Fruit fly (Drosophila melanogaster) whole organism, embryonic: Measurements from ENCODE around the gene TwdlX.

ENCODE experiments used
- ATbp ChIP-seq: fragments of 200-800 bp; sonication (Bioruptor generic); optimal IDR thresholded peaks from 2 replicates; lab custom pipeline; 2017; ENCODE audit warnings: missing biosample characterization, mild to moderate bottlenecking, missing genetic modification characterization, missing genetic modification reagents
- CG10979 ChIP-seq: fragments of 200-800 bp; sonication (Bioruptor generic); optimal IDR thresholded peaks from 2 replicates; lab custom pipeline; 2018; ENCODE audit warnings: missing biosample characterization, mild to moderate bottlenecking, missing genetic modification characterization, moderate library complexity
- CG11696 ChIP-seq: fragments of 200-800 bp; sonication (Bioruptor generic); IDR thresholded peaks from 2 replicates; pipeline ENCODE4 v1.3.6; 2022; ENCODE audit warnings: missing biosample characterization, missing genetic modification characterization
- CG12219 ChIP-seq: fragments of 200-800 bp; sonication (Bioruptor generic); optimal IDR thresholded peaks from 3 replicates; lab custom pipeline; 2018; ENCODE audit warnings: missing biosample characterization, mild to moderate bottlenecking, missing genetic modification characterization
- CG15073 ChIP-seq: fragments of 200-800 bp; sonication (Bioruptor generic); optimal IDR thresholded peaks from 2 replicates; lab custom pipeline; 2016; ENCODE audit warnings: missing biosample characterization, missing genetic modification characterization
- CG1603 ChIP-seq: fragments of 200-800 bp; sonication (Bioruptor generic); optimal IDR thresholded peaks from 2 replicates; lab custom pipeline; 2019; ENCODE audit warnings: missing biosample characterization, mild to moderate bottlenecking, missing genetic modification characterization, moderate library complexity
- CG17186 ChIP-seq: fragments of 200-800 bp; sonication (Bioruptor generic); optimal IDR thresholded peaks from 3 replicates; lab custom pipeline; 2017; ENCODE audit warnings: missing biosample characterization, missing genetic modification reagents, missing genetic modification characterization
- CG2202 ChIP-seq: fragments of 200-800 bp; sonication (Bioruptor generic); optimal IDR thresholded peaks from 2 replicates; lab custom pipeline; 2018; ENCODE audit warnings: missing biosample characterization, mild to moderate bottlenecking, missing genetic modification characterization
- CG32772 ChIP-seq: fragments of 200-800 bp; sonication (Bioruptor generic); IDR thresholded peaks from 2 replicates; pipeline ENCODE4 v1.3.6; 2022; ENCODE audit warnings: missing biosample characterization, missing genetic modification characterization
- CG33557 ChIP-seq: fragments of 200-800 bp; sonication (Bioruptor generic); optimal IDR thresholded peaks from 2 replicates; lab custom pipeline; 2019; ENCODE audit warnings: missing biosample characterization, mild to moderate bottlenecking, missing genetic modification characterization, moderate library complexity
- CG4617 ChIP-seq: fragments of 200-800 bp; sonication (Bioruptor generic); optimal IDR thresholded peaks from 3 replicates; lab custom pipeline; 2016; ENCODE audit warnings: missing biosample characterization, missing genetic modification characterization, borderline replicate concordance
- CG6272 ChIP-seq: fragments of 200-800 bp; sonication (Bioruptor generic); IDR thresholded peaks from 2 replicates; pipeline ENCODE4 v1.3.6; 2022; ENCODE audit warnings: missing biosample characterization, missing genetic modification characterization
- CG6854 ChIP-seq: fragments of 200-800 bp; sonication (Bioruptor generic); optimal IDR thresholded peaks from 3 replicates; lab custom pipeline; 2017; ENCODE audit warnings: missing biosample characterization, mild to moderate bottlenecking, missing genetic modification characterization
- CG7786 ChIP-seq: fragments of 200-800 bp; sonication (Bioruptor generic); optimal IDR thresholded peaks from 2 replicates; lab custom pipeline; 2016; ENCODE audit warnings: missing biosample characterization, missing genetic modification characterization
- CG7839 ChIP-seq: fragments of 200-800 bp; sonication (Bioruptor generic); optimal IDR thresholded peaks from 3 replicates; lab custom pipeline; 2018; ENCODE audit warnings: missing biosample characterization, mild to moderate bottlenecking, missing genetic modification characterization, moderate library complexity
- CG7963 ChIP-seq: fragments of 200-800 bp; sonication (Bioruptor generic); IDR thresholded peaks from 3 replicates; pipeline ENCODE4 v1.3.6; 2022; ENCODE audit warnings: missing biosample characterization, missing genetic modification characterization; ENCODE audit not compliant: partially characterized antibody
- CG9215 ChIP-seq: fragments of 200-800 bp; sonication (Bioruptor generic); IDR thresholded peaks from 2 replicates; pipeline ENCODE4 v1.3.6; 2022; ENCODE audit warnings: missing biosample characterization, missing genetic modification characterization
- CG9727 ChIP-seq: fragments of 200-800 bp; sonication (Bioruptor generic); optimal IDR thresholded peaks from 3 replicates; lab custom pipeline; 2017; ENCODE audit warnings: missing biosample characterization, mild to moderate bottlenecking, missing genetic modification characterization
- E2f1 ChIP-seq: fragments of 200-800 bp; sonication (Bioruptor generic); IDR thresholded peaks from 2 replicates; pipeline ENCODE4 v1.3.6; 2022; ENCODE audit warnings: missing biosample characterization, missing genetic modification characterization
- Ets65A ChIP-seq: fragments of 200-800 bp; sonication (Bioruptor generic); peaks from one replicate; lab custom pipeline; 2016; ENCODE audit warnings: missing biosample characterization, missing genetic modification characterization
- H15 ChIP-seq: fragments of 200-800 bp; sonication (Bioruptor generic); IDR thresholded peaks from 3 replicates; pipeline ENCODE4 v1.3.6; 2022; ENCODE audit warnings: missing biosample characterization, missing genetic modification characterization
- HLH4C ChIP-seq: fragments of 200-800 bp; sonication (Bioruptor generic); IDR thresholded peaks from 3 replicates; pipeline ENCODE4 v1.3.6; 2022; ENCODE audit warnings: missing biosample characterization, missing genetic modification characterization; ENCODE audit not compliant: partially characterized antibody
- Hr39 ChIP-seq: fragments of >200 bp; optimal IDR thresholded peaks from 2 replicates; lab custom pipeline; 2017
- Hsf ChIP-seq: fragments of 200-800 bp; sonication (Bioruptor generic); optimal IDR thresholded peaks from 3 replicates; lab custom pipeline; 2016; ENCODE audit warnings: missing biosample characterization, missing genetic modification characterization
- Oli ChIP-seq: fragments of 200-800 bp; sonication (Bioruptor generic); optimal IDR thresholded peaks from 2 replicates; lab custom pipeline; 2018; ENCODE audit warnings: missing biosample characterization, mild to moderate bottlenecking, missing genetic modification characterization, moderate library complexity
- PHDP ChIP-seq: fragments of 200-800 bp; sonication (Bioruptor generic); optimal IDR thresholded peaks from 3 replicates; lab custom pipeline; 2018; ENCODE audit warnings: missing biosample characterization, mild to moderate bottlenecking, missing genetic modification characterization, moderate library complexity
- Side ChIP-seq: fragments of 200-800 bp; sonication (Bioruptor generic); optimal IDR thresholded peaks from 2 replicates; lab custom pipeline; 2016; ENCODE audit warnings: missing biosample characterization, missing genetic modification characterization
- Taf1 ChIP-seq: fragments of 200-800 bp; sonication (Bioruptor generic); IDR thresholded peaks from 2 replicates; pipeline ENCODE4 v1.3.6; 2022; ENCODE audit warnings: missing biosample characterization, missing genetic modification characterization
- ap ChIP-seq: fragments of 200-800 bp; sonication (Bioruptor generic); IDR thresholded peaks from 2 replicates; pipeline ENCODE4 v1.3.6; 2022; ENCODE audit warnings: missing biosample characterization, missing genetic modification characterization
- cg ChIP-seq: fragments of 200-800 bp; sonication (Bioruptor generic); optimal IDR thresholded peaks from 3 replicates; lab custom pipeline; 2019; ENCODE audit warnings: missing biosample characterization, mild to moderate bottlenecking, missing genetic modification characterization, moderate library complexity
- chif ChIP-seq, 2 experiments: fragments of 200-800 bp; sonication (Bioruptor generic); optimal IDR thresholded peaks; 3 replicates each; lab custom pipeline; 2016; ENCODE audit warnings: missing biosample characterization in 2 of 2, missing genetic modification characterization in 2 of 2
- ci ChIP-seq: fragments of 200-800 bp; sonication (Bioruptor generic); IDR thresholded peaks from 3 replicates; pipeline ENCODE4 v1.3.6; 2022; ENCODE audit warnings: missing biosample characterization, missing genetic modification characterization
- eve ChIP-seq, 2 experiments: fragments of >200 bp; optimal IDR thresholded peaks; 2 replicates each; lab custom pipeline; 2017; ENCODE audit warnings: missing biosample characterization in 2 of 2, missing genetic modification characterization in 2 of 2
- fd102C ChIP-seq: fragments of 200-800 bp; sonication (Bioruptor generic); optimal IDR thresholded peaks from 2 replicates; lab custom pipeline; 2018; ENCODE audit warnings: missing biosample characterization, mild to moderate bottlenecking, missing genetic modification characterization, moderate library complexity
- h ChIP-seq: fragments of >200 bp; optimal IDR thresholded peaks from 2 replicates; lab custom pipeline; 2017
- hbn ChIP-seq: fragments of 200-800 bp; sonication (Bioruptor generic); IDR thresholded peaks from 2 replicates; pipeline ENCODE4 v1.3.6; 2022; ENCODE audit warnings: missing biosample characterization, missing genetic modification characterization; ENCODE audit not compliant: partially characterized antibody
- knrl ChIP-seq: fragments of 200-800 bp; sonication (Bioruptor generic); IDR thresholded peaks from 3 replicates; pipeline ENCODE4 v1.3.6; 2022; ENCODE audit warnings: missing biosample characterization, missing genetic modification characterization; ENCODE audit not compliant: partially characterized antibody
- mam ChIP-seq: fragments of 200-800 bp; sonication (Bioruptor generic); optimal IDR thresholded peaks from 3 replicates; lab custom pipeline; 2016; ENCODE audit warnings: missing biosample characterization, missing genetic modification characterization
- org-1 ChIP-seq: fragments of 200-800 bp; sonication (Bioruptor generic); optimal IDR thresholded peaks from 2 replicates; lab custom pipeline; 2017; ENCODE audit warnings: missing biosample characterization, missing genetic modification characterization
- p53 ChIP-seq: fragments of 200-800 bp; sonication (Bioruptor generic); optimal IDR thresholded peaks from 2 replicates; lab custom pipeline; 2016; ENCODE audit warnings: missing biosample characterization, missing genetic modification characterization
- peb ChIP-seq: fragments of 200-800 bp; sonication (Bioruptor generic); IDR thresholded peaks from 2 replicates; pipeline ENCODE4 v1.3.6; 2022; ENCODE audit warnings: missing biosample characterization, missing genetic modification characterization
- ro ChIP-seq: fragments of 200-800 bp; sonication (Bioruptor generic); IDR thresholded peaks from 2 replicates; pipeline ENCODE4 v1.3.6; 2022; ENCODE audit warnings: missing biosample characterization, missing genetic modification characterization
- shn ChIP-seq: fragments of 200-800 bp; sonication (Bioruptor generic); optimal IDR thresholded peaks from 3 replicates; lab custom pipeline; 2016; ENCODE audit warnings: missing biosample characterization, missing genetic modification characterization
- sisA ChIP-seq: fragments of 200-800 bp; sonication (Bioruptor generic); IDR thresholded peaks from 2 replicates; pipeline ENCODE4 v1.3.6; 2022; ENCODE audit warnings: missing biosample characterization, missing genetic modification characterization
- slp2 ChIP-seq: fragments of 200-800 bp; sonication (Bioruptor generic); optimal IDR thresholded peaks from 2 replicates; lab custom pipeline; 2016; ENCODE audit warnings: missing biosample characterization, missing genetic modification characterization
- sna ChIP-seq: fragments of 200-800 bp; sonication (Bioruptor generic); IDR thresholded peaks from 2 replicates; pipeline ENCODE4 v1.3.6; 2022; ENCODE audit warnings: missing biosample characterization, missing genetic modification characterization; ENCODE audit not compliant: partially characterized antibody
- sob ChIP-seq: fragments of 200-800 bp; sonication (Bioruptor generic); IDR thresholded peaks from 2 replicates; pipeline ENCODE4 v1.3.6; 2022; ENCODE audit warnings: missing biosample characterization, missing genetic modification characterization
- vnd ChIP-seq: fragments of 200-800 bp; sonication (Bioruptor generic); IDR thresholded peaks from 3 replicates; pipeline ENCODE4 v1.3.6; 2022; ENCODE audit warnings: missing biosample characterization, missing genetic modification characterization; ENCODE audit not compliant: partially characterized antibody
- zen2 ChIP-seq: fragments of 200-800 bp; sonication (Bioruptor generic); IDR thresholded peaks from 3 replicates; pipeline ENCODE4 v1.3.6; 2022; ENCODE audit warnings: missing biosample characterization, missing genetic modification characterization; ENCODE audit not compliant: partially characterized antibody

TwdlX gene

dm6 chrX:16723203-16724173, 7.4 kb upstream of the TwdlX start (continued):
- TF ChIP-seq PHDP (tag; lab: Kevin White, UChicago) (peak; percentile 87), fd102C (GFP tag; lab: Kevin White, UChicago) (no peak), p53 (no peak), org-1 (GFP tag; lab: Kevin White, UChicago) (peak; percentile 84), sob (peak; percentile 56; the same call in 1 of the 2 replicates), zen2 (GFP tag; lab: Robert Waterston, UW) (no peak), slp2 (GFP tag; lab: Kevin White, UChicago) (peak; percentile 50), sna (GFP tag; lab: Robert Waterston, UW) (no peak), CG1603 (tag; lab: Kevin White, UChicago) (no peak), CG6272 (GFP tag; lab: Robert Waterston, UW) (no peak), CG7963 (GFP tag; lab: Robert Waterston, UW) (no peak), ci (peak; percentile 80), CG10979 (tag; lab: Kevin White, UChicago) (peak; percentile 65), shn (peak; percentile 25), CG9215 (GFP tag; lab: Robert Waterston, UW) (peak; percentile 82), Oli (peak; percentile 80), H15 (GFP tag; lab: Robert Waterston, UW) (peak; percentile 63; the same call in 1 of the 3 replicates), Hr39 (lab: Kevin White, UChicago) (no peak), sisA (GFP tag; lab: Robert Waterston, UW) (peak; percentile 56), vnd (GFP tag; lab: Robert Waterston, UW) (no peak), ap (GFP tag; lab: Robert Waterston, UW) (0 out of 2 replicates have a peak, but pooled peaks have one; percentile 10), HLH4C (no peak), CG9727 (GFP tag; lab: Kevin White, UChicago) (peak; percentile 78), Hsf (GFP tag; lab: Kevin White, UChicago) (peak; percentile 63), Taf1 (GFP tag; lab: Robert Waterston, UW) (peak; percentile 30; the same call in 1 of the 2 replicates), E2f1 (GFP tag; lab: Robert Waterston, UW) (peak; percentile 68), CG7786 (GFP tag; lab: Kevin White, UChicago) (peak; percentile 35), CG15073 (GFP tag; lab: Kevin White, UChicago) (no peak), peb (GFP tag; lab: Robert Waterston, UW) (no peak), hbn (GFP tag; lab: Robert Waterston, UW) (no peak), eve (GFP tag; optimal IDR thresholded peaks at IDR 0.05; lab: Kevin White, UChicago) (peak in 1 of 2 experiments; percentile 72), CG4617 (GFP tag; lab: Kevin White, UChicago) (no peak), CG6854 (GFP tag; lab: Kevin White, UChicago) (peak; percentile 30), CG17186 (no peak), ro (peak; percentile 26; the same call in 1 of the 2 replicates), Ets65A (GFP tag; lab: Kevin White, UChicago) (no peak), CG2202 (tag; lab: Kevin White, UChicago) (peak; percentile 47), Side (peak; percentile 24), ATbp (GFP tag; lab: Kevin White, UChicago) (peak; percentile 71), mam (GFP tag; lab: Kevin White, UChicago) (peak; percentile 71), CG11696 (GFP tag; lab: Robert Waterston, UW) (peak; percentile 88), h (lab: Kevin White, UChicago) (no peak), CG33557 (GFP tag; lab: Kevin White, UChicago) (peak; percentile 31), knrl (no peak), cg (peak; percentile 56), CG7839 (tag; lab: Kevin White, UChicago) (peak; percentile 73), CG12219 (GFP tag; lab: Kevin White, UChicago) (peak; percentile 69), chif (GFP tag; optimal IDR thresholded peaks at IDR 0.05; lab: Kevin White, UChicago) (peak; percentile 41 to 58), CG32772 (GFP tag; lab: Robert Waterston, UW) (peak; percentile 67)
